Fruit fly (Drosophila melanogaster) whole organism, wandering third instar larva: Measurements from ENCODE around the gene jet.

ENCODE experiments used
- CG32264 ChIP-seq: fragments of 200-800 bp; sonication (Bioruptor generic); optimal IDR thresholded peaks from 2 replicates; lab custom pipeline; 2016; ENCODE audit warnings: missing biosample characterization, missing genetic modification characterization
- CG9705 ChIP-seq: fragments of 200-800 bp; sonication (Bioruptor generic); optimal IDR thresholded peaks from 2 replicates; lab custom pipeline; 2018; ENCODE audit warnings: missing biosample characterization, mild to moderate bottlenecking, missing genetic modification characterization
- CrebA ChIP-seq: fragments of 200-800 bp; sonication (Bioruptor generic); optimal IDR thresholded peaks from 2 replicates; lab custom pipeline; 2016; ENCODE audit warnings: missing biosample characterization, mild to moderate bottlenecking, missing genetic modification characterization, borderline replicate concordance
- Dif ChIP-seq: fragments of 200-275, 200-300 bp; sonication (Bioruptor generic); optimal IDR thresholded peaks from 2 replicates; lab custom pipeline; 2018; ENCODE audit warnings: missing biosample characterization, missing genetic modification characterization; ENCODE audit not compliant: partially characterized antibody
- Hr83 ChIP-seq: fragments of 200-300 bp; sonication (Bioruptor generic); optimal IDR thresholded peaks from 2 replicates; lab custom pipeline; 2016; ENCODE audit warnings: missing biosample characterization, mild to moderate bottlenecking, missing genetic modification characterization, moderate library complexity; ENCODE audit not compliant: poor library complexity, severe bottlenecking
- Rel ChIP-seq, 2 experiments: fragments of 200-800 bp; sonication (Bioruptor generic) in 1 of 2; optimal IDR thresholded peaks; 2 replicates in 1 of 2; 3 replicates in 1 of 2; lab custom pipeline; 2016 to 2019; ENCODE audit warnings: mild to moderate bottlenecking in 2 of 2, missing biosample characterization in 2 of 2, missing genetic modification characterization in 2 of 2, moderate library complexity in 1 of 2
- Vsx2 ChIP-seq: fragments of 200-300, 225-300 bp; sonication (Bioruptor generic); optimal IDR thresholded peaks from 2 replicates; lab custom pipeline; 2018; ENCODE audit warnings: missing biosample characterization, missing genetic modification characterization; ENCODE audit not compliant: partially characterized antibody
- dsf ChIP-seq: sonication (Bioruptor generic); optimal IDR thresholded peaks from 2 replicates; lab custom pipeline; 2016; ENCODE audit warnings: missing biosample characterization, missing genetic modification characterization, borderline replicate concordance
- jim ChIP-seq: fragments of 175-275, 200-325 bp; sonication (Bioruptor generic); optimal IDR thresholded peaks from 2 replicates; lab custom pipeline; 2016; ENCODE audit warnings: missing biosample characterization, mild to moderate bottlenecking, missing genetic modification characterization
- lola ChIP-seq: fragments of >200 bp; optimal IDR thresholded peaks from 2 replicates; lab custom pipeline; 2017; ENCODE audit warnings: missing biosample characterization, missing genetic modification characterization
- psq ChIP-seq: fragments of 200-800 bp; sonication (Bioruptor generic); optimal IDR thresholded peaks from 3 replicates; lab custom pipeline; 2017; ENCODE audit warnings: missing biosample characterization, mild to moderate bottlenecking, missing genetic modification characterization, moderate library complexity
- rgr ChIP-seq: fragments of 200-800 bp; sonication (Bioruptor generic); optimal IDR thresholded peaks from 3 replicates; lab custom pipeline; 2016; ENCODE audit warnings: missing biosample characterization, mild to moderate bottlenecking, missing genetic modification characterization

The jet gene

dm6 chr2L:4903838-4904237 is 45.7 kb downstream of the jet start:
- no peak for TF ChIP-seq lola (GFP tag; lab: Kevin White, UChicago)
- no peak for TF ChIP-seq dsf
- no peak for TF ChIP-seq jim (GFP tag; lab: Kevin White, UChicago)
- no peak for TF ChIP-seq CG9705 (GFP tag; lab: Kevin White, UChicago)
- no peak for TF ChIP-seq CG32264 (GFP tag; lab: Kevin White, UChicago)

dm6 chr2L:4899599-4900559 is 49.7 kb downstream of the jet start:
- TF ChIP-seq lola (GFP tag; lab: Kevin White, UChicago) (no peak), CrebA (GFP tag; lab: Kevin White, UChicago) (no peak), psq (GFP tag; lab: Kevin White, UChicago) (no peak), Hr83 (GFP tag; lab: Kevin White, UChicago) (peak; percentile 40), rgr (GFP tag; lab: Kevin White, UChicago) (no peak), Vsx2 (GFP tag; lab: Kevin White, UChicago) (peak; percentile 32), Dif (no peak), Rel (GFP tag; optimal IDR thresholded peaks at IDR 0.05; lab: Kevin White, UChicago) (no peak), Rel (tag; optimal IDR thresholded peaks at IDR 0.05; lab: Kevin White, UChicago) (peak; percentile 26)
